Fruit fly (Drosophila melanogaster) whole organism, embryonic: ENCODE measurements around the gene CG2611.
A peak's percentile ranks its signal among the peaks of the same experiment; 100 is the strongest.

ENCODE experiments used
- ATbp ChIP-seq: fragments of 200-800 bp; sonication (Bioruptor generic); optimal IDR thresholded peaks from 2 replicates; lab custom pipeline; 2017; ENCODE audit warnings: missing biosample characterization, mild to moderate bottlenecking, missing genetic modification characterization, missing genetic modification reagents
- Bdp1 ChIP-seq: fragments of 200-800 bp; sonication (Bioruptor generic); optimal IDR thresholded peaks from 3 replicates; lab custom pipeline; 2016; ENCODE audit warnings: missing biosample characterization, missing genetic modification characterization
- CG10274 ChIP-seq: fragments of 200-800 bp; sonication (Bioruptor generic); optimal IDR thresholded peaks from 3 replicates; lab custom pipeline; 2017; ENCODE audit warnings: missing biosample characterization, mild to moderate bottlenecking, missing genetic modification characterization
- CG10654 ChIP-seq: fragments of 200-800 bp; sonication (Bioruptor generic); optimal IDR thresholded peaks from 2 replicates; lab custom pipeline; 2016; ENCODE audit warnings: missing biosample characterization, missing genetic modification characterization
- CG13424 ChIP-seq: fragments of 200-800 bp; sonication (Bioruptor generic); optimal IDR thresholded peaks from 2 replicates; lab custom pipeline; 2019; ENCODE audit warnings: missing biosample characterization, mild to moderate bottlenecking, missing genetic modification characterization, moderate library complexity
- CG15011 ChIP-seq: fragments of 200-800 bp; sonication (Bioruptor generic); optimal IDR thresholded peaks from 3 replicates; lab custom pipeline; 2018; ENCODE audit warnings: missing biosample characterization, mild to moderate bottlenecking, missing genetic modification characterization
- CG15514 ChIP-seq: fragments of 200-800 bp; sonication (Bioruptor generic); optimal IDR thresholded peaks from 3 replicates; lab custom pipeline; 2017; ENCODE audit warnings: missing biosample characterization, missing genetic modification characterization, mild to moderate bottlenecking, moderate library complexity, missing genetic modification reagents
- CG18599 ChIP-seq: fragments of 200-800 bp; sonication (Bioruptor generic); optimal IDR thresholded peaks from 3 replicates; lab custom pipeline; 2017; ENCODE audit warnings: missing biosample characterization, missing genetic modification characterization, mild to moderate bottlenecking, moderate library complexity, missing genetic modification reagents
- CG2116 ChIP-seq: fragments of 200-800 bp; sonication (Bioruptor generic); optimal IDR thresholded peaks from 3 replicates; lab custom pipeline; 2018; ENCODE audit warnings: missing biosample characterization, mild to moderate bottlenecking, missing genetic modification characterization
- CG30403 ChIP-seq: fragments of 200-800 bp; sonication (Bioruptor generic); optimal IDR thresholded peaks from 3 replicates; lab custom pipeline; 2016; ENCODE audit warnings: missing biosample characterization, missing genetic modification characterization
- CG42726 ChIP-seq: fragments of 200-800 bp; sonication (Bioruptor generic); IDR thresholded peaks from 2 replicates; pipeline ENCODE4 v1.3.6; 2022; ENCODE audit warnings: missing biosample characterization, missing genetic modification characterization; ENCODE audit not compliant: partially characterized antibody
- CG4707 ChIP-seq: fragments of 200-800 bp; sonication (Bioruptor generic); optimal IDR thresholded peaks from 2 replicates; lab custom pipeline; 2018; ENCODE audit warnings: missing biosample characterization, mild to moderate bottlenecking, missing genetic modification characterization, moderate library complexity
- CG6765 ChIP-seq: fragments of 200-800 bp; sonication (Bioruptor generic); optimal IDR thresholded peaks from 3 replicates; lab custom pipeline; 2017; ENCODE audit warnings: missing biosample characterization, mild to moderate bottlenecking, missing genetic modification characterization
- CG6791 ChIP-seq: fragments of 200-800 bp; sonication (Bioruptor generic); IDR thresholded peaks from 3 replicates; pipeline ENCODE4 v1.3.6; 2022; ENCODE audit warnings: missing biosample characterization, missing genetic modification characterization; ENCODE audit not compliant: partially characterized antibody
- CG7372 ChIP-seq: fragments of 200-800 bp; sonication (Bioruptor generic); IDR thresholded peaks from 2 replicates; pipeline ENCODE4 v1.3.6; 2022; ENCODE audit warnings: missing biosample characterization, missing genetic modification characterization
- Camta ChIP-seq: fragments of 200-800 bp; sonication (Bioruptor generic); optimal IDR thresholded peaks from 2 replicates; lab custom pipeline; 2016; ENCODE audit warnings: missing biosample characterization, missing genetic modification characterization
- Chrac-16 ChIP-seq: fragments of 200-800 bp; sonication (Bioruptor generic); optimal IDR thresholded peaks from 3 replicates; lab custom pipeline; 2016; ENCODE audit warnings: missing biosample characterization, missing genetic modification characterization
- D ChIP-seq, 2 experiments: fragments of 200-800 bp in 1 of 2; fragments of >200 bp in 1 of 2; sonication (Bioruptor generic) in 1 of 2; optimal IDR thresholded peaks; 2 replicates in 1 of 2; 3 replicates in 1 of 2; lab custom pipeline; 2017; ENCODE audit warnings: mild to moderate bottlenecking in 1 of 2, missing biosample characterization in 1 of 2, missing genetic modification characterization in 1 of 2, missing genetic modification reagents in 1 of 2
- Dfd ChIP-seq, 2 experiments: fragments of >200 bp; optimal IDR thresholded peaks; 2 replicates each; lab custom pipeline; 2017; ENCODE audit warnings: missing biosample characterization in 2 of 2, missing genetic modification characterization in 2 of 2
- HLHmδ ChIP-seq: fragments of 200-800 bp; sonication (Bioruptor generic); optimal IDR thresholded peaks from 2 replicates; lab custom pipeline; 2018; ENCODE audit warnings: missing biosample characterization, mild to moderate bottlenecking, missing genetic modification characterization, moderate library complexity
- HmgD ChIP-seq: fragments of 200-800 bp; sonication (Bioruptor generic); optimal IDR thresholded peaks from 3 replicates; lab custom pipeline; 2016; ENCODE audit warnings: missing biosample characterization, missing genetic modification characterization
- Hmr ChIP-seq: fragments of 200-800 bp; sonication (Bioruptor generic); optimal IDR thresholded peaks from 3 replicates; lab custom pipeline; 2017; ENCODE audit warnings: mild to moderate bottlenecking, missing biosample characterization, missing genetic modification reagents, missing genetic modification characterization
- Hmx ChIP-seq: fragments of 200-800 bp; sonication (Bioruptor generic); optimal IDR thresholded peaks from 2 replicates; lab custom pipeline; 2016; ENCODE audit warnings: missing biosample characterization, missing genetic modification characterization
- Hr39 ChIP-seq: fragments of >200 bp; optimal IDR thresholded peaks from 2 replicates; lab custom pipeline; 2017
- Hr78 ChIP-seq, 2 experiments: fragments of 200-800 bp in 1 of 2; fragments of >200 bp in 1 of 2; sonication (Bioruptor generic) in 1 of 2; optimal IDR thresholded peaks; 2 replicates each; lab custom pipeline; 2017 to 2019; ENCODE audit warnings: missing biosample characterization in 2 of 2, missing genetic modification characterization in 2 of 2, mild to moderate bottlenecking in 1 of 2, moderate library complexity in 1 of 2
- MBD-R2 ChIP-seq: fragments of 200-800 bp; sonication (Bioruptor generic); IDR thresholded peaks from 2 replicates; pipeline ENCODE4 v1.3.6; 2022; ENCODE audit warnings: missing biosample characterization, missing genetic modification characterization
- Optix ChIP-seq: fragments of 200-800 bp; sonication (Bioruptor generic); IDR thresholded peaks from 3 replicates; pipeline ENCODE4 v1.3.6; 2022; ENCODE audit warnings: missing biosample characterization, missing genetic modification characterization
- Six4 ChIP-seq: fragments of 200-800 bp; sonication (Bioruptor generic); optimal IDR thresholded peaks from 2 replicates; lab custom pipeline; 2016; ENCODE audit warnings: missing biosample characterization, missing genetic modification characterization
- Ssrp ChIP-seq: fragments of 200-800 bp; sonication (Bioruptor generic); optimal IDR thresholded peaks from 2 replicates; lab custom pipeline; 2018; ENCODE audit warnings: missing biosample characterization, mild to moderate bottlenecking, missing genetic modification characterization, moderate library complexity
- abd-A ChIP-seq: fragments of 200-800 bp; sonication (Bioruptor generic); optimal IDR thresholded peaks from 3 replicates; lab custom pipeline; 2019; ENCODE audit warnings: missing biosample characterization, mild to moderate bottlenecking, missing genetic modification characterization, moderate library complexity
- ato ChIP-seq: fragments of 200-800 bp; sonication (Bioruptor generic); IDR thresholded peaks from 2 replicates; pipeline ENCODE4 v1.3.6; 2022; ENCODE audit warnings: missing biosample characterization, missing genetic modification characterization; ENCODE audit not compliant: partially characterized antibody
- crol ChIP-seq: fragments of 200-800 bp; sonication (Bioruptor generic); IDR thresholded peaks from 2 replicates; pipeline ENCODE4 v1.3.6; 2022; ENCODE audit warnings: missing biosample characterization, missing genetic modification characterization
- danr ChIP-seq: fragments of 200-800 bp; sonication (Bioruptor generic); IDR thresholded peaks from 2 replicates; pipeline ENCODE4 v1.3.6; 2022; ENCODE audit warnings: missing biosample characterization, missing genetic modification characterization
- dimm ChIP-seq: fragments of 200-800 bp; sonication (Bioruptor generic); IDR thresholded peaks from 2 replicates; pipeline ENCODE4 v1.3.6; 2022; ENCODE audit warnings: missing biosample characterization, missing genetic modification characterization
- en ChIP-seq: fragments of 200-800 bp; sonication (Bioruptor generic); optimal IDR thresholded peaks from 2 replicates; lab custom pipeline; 2016; ENCODE audit warnings: missing biosample characterization, missing genetic modification characterization
- ftz-f1 ChIP-seq: fragments of 200-800 bp; sonication (Bioruptor generic); optimal IDR thresholded peaks from 2 replicates; lab custom pipeline; 2016; ENCODE audit warnings: missing biosample characterization, missing genetic modification characterization
- gsb ChIP-seq: fragments of 200-800 bp; sonication (Bioruptor generic); IDR thresholded peaks from 2 replicates; pipeline ENCODE4 v1.3.6; 2022; ENCODE audit warnings: missing biosample characterization, missing genetic modification characterization
- jigr1 ChIP-seq: fragments of 200-800 bp; sonication (Bioruptor generic); IDR thresholded peaks from 3 replicates; pipeline ENCODE4 v1.3.6; 2022; ENCODE audit warnings: missing biosample characterization, missing genetic modification characterization
- knrl ChIP-seq: fragments of 200-800 bp; sonication (Bioruptor generic); IDR thresholded peaks from 3 replicates; pipeline ENCODE4 v1.3.6; 2022; ENCODE audit warnings: missing biosample characterization, missing genetic modification characterization; ENCODE audit not compliant: partially characterized antibody
- lov ChIP-seq, 2 experiments: fragments of 200-800 bp in 1 of 2; fragments of >200 bp in 1 of 2; sonication (Bioruptor generic) in 1 of 2; IDR thresholded peaks in 1 of 2; optimal IDR thresholded peaks in 1 of 2; 2 replicates in 1 of 2; 3 replicates in 1 of 2; pipeline versions ENCODE4 v1.3.6 to Lab custom; 2017 to 2022; ENCODE audit warnings: missing biosample characterization in 1 of 2, missing genetic modification characterization in 1 of 2
- mirr ChIP-seq: fragments of 200-800 bp; sonication (Bioruptor generic); optimal IDR thresholded peaks from 3 replicates; lab custom pipeline; 2018; ENCODE audit warnings: missing biosample characterization, mild to moderate bottlenecking, missing genetic modification characterization
- mld ChIP-seq: fragments of 200-800 bp; sonication (Bioruptor generic); IDR thresholded peaks from 3 replicates; pipeline ENCODE4 v1.3.6; 2022; ENCODE audit warnings: missing biosample characterization, missing genetic modification characterization; ENCODE audit not compliant: partially characterized antibody
- pfk ChIP-seq: fragments of 200-800 bp; sonication (Bioruptor generic); optimal IDR thresholded peaks from 2 replicates; lab custom pipeline; 2018; ENCODE audit warnings: missing biosample characterization, mild to moderate bottlenecking, missing genetic modification characterization, moderate library complexity
- pita ChIP-seq: fragments of 200-800 bp; sonication (Bioruptor generic); optimal IDR thresholded peaks from 2 replicates; lab custom pipeline; 2017; ENCODE audit warnings: missing biosample characterization, mild to moderate bottlenecking, missing genetic modification characterization
- pros ChIP-seq: fragments of 200-800 bp; sonication (Bioruptor generic); optimal IDR thresholded peaks from 3 replicates; lab custom pipeline; 2019; ENCODE audit warnings: missing biosample characterization, mild to moderate bottlenecking, missing genetic modification characterization, moderate library complexity
- sens-2 ChIP-seq: fragments of 200-800 bp; sonication (Bioruptor generic); IDR thresholded peaks from 2 replicates; pipeline ENCODE4 v1.3.6; 2022; ENCODE audit warnings: missing biosample characterization, missing genetic modification characterization
- sim ChIP-seq: fragments of 200-800 bp; sonication (Bioruptor generic); IDR thresholded peaks from 2 replicates; pipeline ENCODE4 v1.3.6; 2022; ENCODE audit warnings: missing biosample characterization, missing genetic modification characterization
- ssp ChIP-seq: fragments of 200-800 bp; sonication (Bioruptor generic); IDR thresholded peaks from 2 replicates; pipeline ENCODE4 v1.3.6; 2022; ENCODE audit warnings: missing biosample characterization, missing genetic modification characterization
- usp ChIP-seq: fragments of >200 bp; optimal IDR thresholded peaks from 2 replicates; lab custom pipeline; 2017; ENCODE audit warnings: missing biosample characterization, missing genetic modification characterization

CG2611 gene

dm6 chr2L:20645394-20645869, 4.6 kb upstream of the CG2611 start, which contains the start of the genes phr6-4 and CG2608 (continued):
- peak; percentile 87 for TF ChIP-seq CG15514
- TF ChIP-seq sim: no peak
- no peak for TF ChIP-seq lov (optimal IDR thresholded peaks at IDR 0.05; lab: Kevin White, UChicago)
- TF ChIP-seq lov (GFP tag; IDR thresholded peaks at IDR 0.05; lab: Robert Waterston, UW): 0 out of 3 replicates have a peak, but pooled peaks have one; percentile 69
- TF ChIP-seq CG10274 (GFP tag; lab: Kevin White, UChicago): peak; percentile 72
- TF ChIP-seq danr (GFP tag; lab: Robert Waterston, UW): peak; percentile 67
- peak; percentile 85 for TF ChIP-seq ATbp (GFP tag; lab: Kevin White, UChicago)
- peak; percentile 18 for TF ChIP-seq ftz-f1 (GFP tag; lab: Kevin White, UChicago)
- TF ChIP-seq CG7372 (GFP tag; lab: Robert Waterston, UW): peak; percentile 84
- TF ChIP-seq Hr39 (lab: Kevin White, UChicago): no peak
- peak; percentile 70 for TF ChIP-seq dimm (GFP tag; lab: Robert Waterston, UW)
- 0 out of 2 replicates have a peak, but pooled peaks have one; percentile 13 for TF ChIP-seq crol (GFP tag; lab: Robert Waterston, UW)
- peak; percentile 95 for TF ChIP-seq CG13424 (tag; lab: Kevin White, UChicago)
- TF ChIP-seq D (optimal IDR thresholded peaks at IDR 0.05; lab: Kevin White, UChicago): no peak
- peak; percentile 89 for TF ChIP-seq D (GFP tag; optimal IDR thresholded peaks at IDR 0.05; lab: Kevin White, UChicago)
- TF ChIP-seq mirr (GFP tag; lab: Kevin White, UChicago): peak; percentile 79
- peak; percentile 85 for TF ChIP-seq CG6765
- TF ChIP-seq CG18599 (GFP tag; lab: Kevin White, UChicago): peak; percentile 93
- peak; percentile 89 for TF ChIP-seq Six4 (GFP tag; lab: Kevin White, UChicago)
- peak; percentile 95 for TF ChIP-seq Hmr
- no peak for TF ChIP-seq ato (GFP tag; lab: Robert Waterston, UW)
- no peak for TF ChIP-seq Dfd (GFP tag; optimal IDR thresholded peaks at IDR 0.05; lab: Kevin White, UChicago)
- TF ChIP-seq Hr78 (GFP tag; optimal IDR thresholded peaks at IDR 0.05; lab: Kevin White, UChicago): no peak
- TF ChIP-seq CG30403 (GFP tag; lab: Kevin White, UChicago): peak; percentile 97
- peak; percentile 30; the same call in 1 of the 2 replicates for TF ChIP-seq sens-2 (GFP tag; lab: Robert Waterston, UW)
- TF ChIP-seq CG15011: peak; percentile 89
- TF ChIP-seq Camta (GFP tag; lab: Kevin White, UChicago): peak; percentile 86
- no peak for TF ChIP-seq CG42726 (GFP tag; lab: Robert Waterston, UW)
- TF ChIP-seq gsb (GFP tag; lab: Robert Waterston, UW): peak; percentile 64; the same call in 1 of the 2 replicates
- no peak for TF ChIP-seq pita
- no peak for TF ChIP-seq pfk (GFP tag; lab: Kevin White, UChicago)
- no peak for TF ChIP-seq HLHmδ (GFP tag; lab: Kevin White, UChicago)
- TF ChIP-seq jigr1: peak; percentile 71; the same call in 1 of the 3 replicates
- peak; percentile 77 for TF ChIP-seq CG2116 (GFP tag; lab: Kevin White, UChicago)
- TF ChIP-seq Chrac-16 (GFP tag; lab: Kevin White, UChicago): peak; percentile 92
- TF ChIP-seq CG4707: peak; percentile 66
- no peak for TF ChIP-seq abd-A (tag; lab: Kevin White, UChicago)
- TF ChIP-seq MBD-R2 (GFP tag; lab: Robert Waterston, UW): peak; percentile 64
- peak; percentile 60; the same call in 1 of the 3 replicates for TF ChIP-seq Optix
- no peak for TF ChIP-seq ssp (GFP tag; lab: Robert Waterston, UW)
- TF ChIP-seq CG6791 (GFP tag; lab: Robert Waterston, UW): no peak
- TF ChIP-seq en: peak; percentile 63
- TF ChIP-seq CG10654 (GFP tag; lab: Kevin White, UChicago): peak; percentile 89
- no peak for TF ChIP-seq knrl (GFP tag; lab: Robert Waterston, UW)
- TF ChIP-seq HmgD: peak; percentile 60
- TF ChIP-seq mld (GFP tag; lab: Robert Waterston, UW): no peak
- TF ChIP-seq usp (GFP tag; lab: Kevin White, UChicago): no peak
- TF ChIP-seq Ssrp: peak; percentile 94
- peak; percentile 84 for TF ChIP-seq Hmx (GFP tag; lab: Kevin White, UChicago)
- TF ChIP-seq pros: no peak
- TF ChIP-seq Bdp1: peak; percentile 79
